Worm (Caenorhabditis elegans) whole organism, L2 larva: ENCODE data around the gene wah-1.

Experiments
- aly-2 ChIP-seq: fragments of 150-350 bp; optimal IDR thresholded peaks from 2 replicates; lab custom pipeline; 2014; ENCODE audit warnings: missing biosample characterization, missing genetic modification characterization
- blmp-1 ChIP-seq: sonication (generic microtip); optimal IDR thresholded peaks from 2 replicates; lab custom pipeline; 2017; ENCODE audit warnings: missing genetic modification characterization, mild to moderate bottlenecking, missing compliant biosample characterization, antibody characterized with exemption, moderate library complexity; ENCODE audit not compliant: insufficient read depth
- egl-27 ChIP-seq: sonication (generic microtip); optimal IDR thresholded peaks from 3 replicates; lab custom pipeline; 2017; ENCODE audit warnings: missing biosample characterization, missing genetic modification reagents, missing genetic modification characterization
- nhr-23 ChIP-seq: fragments of 150-350 bp; optimal IDR thresholded peaks from 2 replicates; lab custom pipeline; 2014; ENCODE audit warnings: missing biosample characterization, missing genetic modification reagents, missing genetic modification characterization
- unc-39 ChIP-seq: fragments of 150-350 bp; optimal IDR thresholded peaks from 2 replicates; lab custom pipeline; 2014; ENCODE audit warnings: missing biosample characterization, missing genetic modification characterization
- unc-62 ChIP-seq: fragments of 150-350 bp; optimal IDR thresholded peaks from 2 replicates; lab custom pipeline; 2014; ENCODE audit warnings: missing biosample characterization, missing genetic modification reagents, missing genetic modification characterization

DNA sequence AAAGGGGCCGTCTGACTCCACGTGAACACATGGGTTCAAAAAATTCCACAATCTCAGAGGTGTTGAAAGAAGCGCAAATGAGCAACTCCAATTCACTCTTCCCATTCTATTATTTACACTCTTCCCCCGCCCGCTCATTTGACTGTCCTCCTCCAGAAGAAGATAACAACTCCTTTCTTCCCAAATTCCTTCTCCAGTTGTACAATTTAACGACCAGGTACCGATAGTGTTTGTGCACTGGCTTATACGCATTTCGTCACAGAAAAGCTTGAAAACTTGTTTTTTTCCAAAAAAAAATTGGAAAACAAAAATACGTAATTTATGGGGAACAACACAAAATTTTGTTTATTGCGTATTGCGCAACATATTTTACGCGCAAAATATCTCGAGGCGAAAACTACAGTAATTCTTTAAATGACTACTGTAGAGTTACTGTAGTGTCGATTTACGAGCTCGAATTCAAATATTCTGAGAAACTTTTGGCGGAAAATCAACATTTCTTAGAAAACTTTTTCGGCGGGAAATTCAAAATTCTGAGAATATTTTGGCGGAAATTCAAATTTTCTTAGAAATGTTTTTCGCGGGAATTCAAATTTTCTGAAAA is 40.6 kb upstream of the wah-1 start:
- no peak for TF ChIP-seq unc-39 (tag; lab: Kevin White, UChicago)
- no peak for TF ChIP-seq blmp-1 (tag; lab: Kevin White, UChicago)
- TF ChIP-seq unc-62 (GFP tag; lab: Kevin White, UChicago): no peak
- TF ChIP-seq nhr-23 (tag; lab: Kevin White, UChicago): no peak
- TF ChIP-seq aly-2 (tag; lab: Kevin White, UChicago): no peak
- TF ChIP-seq egl-27 (tag; lab: Kevin White, UChicago): no peak
